Fruit fly (Drosophila melanogaster): ENCODE measurements around the gene LanB1.

Gene LanB1

dm6 chr2L:7828231-7828630, 17.0 kb downstream of the LanB1 start (continued):
- TF ChIP-seq dac (GFP tag; optimal IDR thresholded peaks at IDR 0.05), result no peak
- no peak for TF ChIP-seq CG8319 (GFP tag; optimal IDR thresholded peaks at IDR 0.05)
- TF ChIP-seq Ets21C (GFP tag; optimal IDR thresholded peaks at IDR 0.05), result no peak
- TF ChIP-seq Lpt (GFP tag; optimal IDR thresholded peaks at IDR 0.05), result peak; percentile 31
- TF ChIP-seq CG8632 (GFP tag; optimal IDR thresholded peaks at IDR 0.05), result no peak
- TF ChIP-seq net (GFP tag; optimal IDR thresholded peaks at IDR 0.05), result peak; percentile 26
- no peak for TF ChIP-seq Hr39 (GFP tag; optimal IDR thresholded peaks at IDR 0.05)
- no peak for TF ChIP-seq CG4318 (GFP tag; optimal IDR thresholded peaks at IDR 0.05)
- TF ChIP-seq pdm3 (GFP tag; optimal IDR thresholded peaks at IDR 0.05), result no peak
- no peak for TF ChIP-seq CG31627 (GFP tag; optimal IDR thresholded peaks at IDR 0.05)
- no peak for TF ChIP-seq Sox102F (GFP tag; optimal IDR thresholded peaks at IDR 0.05)
- TF ChIP-seq CG3919 (GFP tag; optimal IDR thresholded peaks at IDR 0.05), result no peak
- no peak for TF ChIP-seq Smox (GFP tag; optimal IDR thresholded peaks at IDR 0.05)
- TF ChIP-seq CG6163 (GFP tag; IDR thresholded peaks at IDR 0.05), result peak; percentile 76
- peak; percentile 30; the same call in 1 of the 2 replicates for TF ChIP-seq Gug (GFP tag; IDR thresholded peaks at IDR 0.05)

dm6 chr2L:7828901-7829300, 17.7 kb downstream of the LanB1 start:
- TF ChIP-seq CG31627 (GFP tag; optimal IDR thresholded peaks at IDR 0.05) (no peak), CG6276 (GFP tag; optimal IDR thresholded peaks at IDR 0.05) (peak; percentile 32), Eip93F (GFP tag; optimal IDR thresholded peaks at IDR 0.05) (no peak), Smox (GFP tag; optimal IDR thresholded peaks at IDR 0.05) (no peak), Ets96B (tag; optimal IDR thresholded peaks at IDR 0.05) (no peak), CG10669 (GFP tag; optimal IDR thresholded peaks at IDR 0.05) (no peak), Ets21C (GFP tag; optimal IDR thresholded peaks at IDR 0.05) (no peak), pdm3 (GFP tag; optimal IDR thresholded peaks at IDR 0.05) (no peak), CG15336 (GFP tag; IDR thresholded peaks at IDR 0.05) (peak; percentile 29; the same call in 1 of the 2 replicates), fd59A (GFP tag; optimal IDR thresholded peaks at IDR 0.05) (no peak), dac (GFP tag; optimal IDR thresholded peaks at IDR 0.05) (no peak), ss (GFP tag; optimal IDR thresholded peaks at IDR 0.05) (no peak), eg (GFP tag; IDR thresholded peaks at IDR 0.05) (peak; percentile 16; the same call in 1 of the 3 replicates), vri (GFP tag; optimal IDR thresholded peaks at IDR 0.05) (no peak), Gug (GFP tag; IDR thresholded peaks at IDR 0.05) (no peak), fkh (GFP tag; optimal IDR thresholded peaks at IDR 0.05) (peak; percentile 42), topi (GFP tag; optimal IDR thresholded peaks at IDR 0.05) (no peak), Sox102F (GFP tag; optimal IDR thresholded peaks at IDR 0.05) (no peak), lz (GFP tag; optimal IDR thresholded peaks at IDR 0.05) (no peak), CG32006 (GFP tag; optimal IDR thresholded peaks at IDR 0.05) (no peak), CG6854 (GFP tag; optimal IDR thresholded peaks at IDR 0.05) (no peak), CG3032 (tag; optimal IDR thresholded peaks at IDR 0.05) (no peak), dsx (GFP tag; optimal IDR thresholded peaks at IDR 0.05; ENCODE audit: poor library complexity, severe bottlenecking) (no peak), CG6163 (GFP tag; IDR thresholded peaks at IDR 0.05) (peak; percentile 60), CG11762 (GFP tag; optimal IDR thresholded peaks at IDR 0.05; ENCODE audit: insufficient read depth) (no peak), CG9139 (GFP tag; optimal IDR thresholded peaks at IDR 0.05) (no peak), OdsH (GFP tag; optimal IDR thresholded peaks at IDR 0.05) (no peak), CG16779 (tag; optimal IDR thresholded peaks at IDR 0.05) (no peak), fd85E (GFP tag; optimal IDR thresholded peaks at IDR 0.05) (no peak), Sox14 (GFP tag; optimal IDR thresholded peaks at IDR 0.05) (no peak), CG11294 (GFP tag; IDR thresholded peaks at IDR 0.05) (no peak), CG6808 (GFP tag; optimal IDR thresholded peaks at IDR 0.05) (no peak), acj6 (GFP tag; optimal IDR thresholded peaks at IDR 0.05) (no peak), Hr4 (GFP tag; optimal IDR thresholded peaks at IDR 0.05) (no peak), CG6792 (GFP tag; optimal IDR thresholded peaks at IDR 0.05) (no peak), Lpt (GFP tag; optimal IDR thresholded peaks at IDR 0.05) (no peak), svp (GFP tag) (peak; percentile 53), salr (GFP tag; optimal IDR thresholded peaks at IDR 0.05) (no peak), esn (GFP tag; optimal IDR thresholded peaks at IDR 0.05) (peak; percentile 20), CG34406 (GFP tag; optimal IDR thresholded peaks at IDR 0.05) (no peak), achi (GFP tag; optimal IDR thresholded peaks at IDR 0.05) (no peak), spab (GFP tag; optimal IDR thresholded peaks at IDR 0.05) (no peak), Met (GFP tag; optimal IDR thresholded peaks at IDR 0.05) (no peak), CG4318 (GFP tag; optimal IDR thresholded peaks at IDR 0.05) (no peak)

Measured in whole organism, prepupa.